Fruit fly (Drosophila melanogaster): ENCODE results near the gene Thor.

Gene Thor

DNA sequence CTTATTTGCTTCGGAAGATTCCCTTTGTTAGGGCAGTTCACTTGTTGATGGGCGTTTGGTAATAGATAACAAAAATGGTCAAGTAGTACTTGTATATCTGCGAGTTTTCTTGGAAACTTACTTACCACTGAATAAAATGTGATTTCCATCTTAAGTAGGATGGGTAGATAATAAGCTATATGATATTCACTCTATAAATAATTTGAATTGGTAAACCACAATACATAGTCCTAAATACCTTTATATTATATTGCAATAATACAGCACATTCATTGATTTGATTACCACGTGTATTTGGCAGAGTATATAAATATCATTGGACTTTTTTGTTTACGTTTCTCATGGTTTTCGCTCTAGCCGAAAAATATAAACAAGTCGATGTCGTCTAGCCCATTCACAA lies 2.3 kb upstream of the Thor start (continued):
- peak; percentile 50 for TF ChIP-seq nau (GFP tag; optimal IDR thresholded peaks at IDR 0.05)
- TF ChIP-seq CG3281 (GFP tag; optimal IDR thresholded peaks at IDR 0.05): peak; percentile 65
- peak; percentile 18 for TF ChIP-seq sd (tag; optimal IDR thresholded peaks at IDR 0.05)
- TF ChIP-seq pan (optimal IDR thresholded peaks at IDR 0.05): no peak
- peak in 1 of 2 experiments; percentile 72 for TF ChIP-seq pan (GFP tag; optimal IDR thresholded peaks at IDR 0.05 in 1 of 2, IDR thresholded peaks at IDR 0.05 in 1 of 2)
- TF ChIP-seq CG10543 (GFP tag; optimal IDR thresholded peaks at IDR 0.05): peak; percentile 21
- no peak for TF ChIP-seq CG16813 (GFP tag; IDR thresholded peaks at IDR 0.05; ENCODE audit: partially characterized antibody)
- TF ChIP-seq CG16779 (GFP tag; IDR thresholded peaks at IDR 0.05): no peak
- TF ChIP-seq HLH54F (GFP tag; optimal IDR thresholded peaks at IDR 0.05): peak; percentile 53
- peak; percentile 10 for TF ChIP-seq CG9609 (GFP tag; optimal IDR thresholded peaks at IDR 0.05)
- TF ChIP-seq CG4360 (GFP tag; IDR thresholded peaks at IDR 0.05): no peak
- TF ChIP-seq tll (GFP tag; optimal IDR thresholded peaks at IDR 0.05): no peak
- peak; percentile 62 for TF ChIP-seq CG10209 (GFP tag; optimal IDR thresholded peaks at IDR 0.05)
- peak; percentile 10 for TF ChIP-seq CG4617 (GFP tag; optimal IDR thresholded peaks at IDR 0.05; ENCODE audit: borderline replicate concordance)
- no peak for TF ChIP-seq Dll (GFP tag; IDR thresholded peaks at IDR 0.05; ENCODE audit: partially characterized antibody)
- TF ChIP-seq CG34224 (GFP tag; IDR thresholded peaks at IDR 0.05; ENCODE audit: partially characterized antibody): no peak
- peak; percentile 70 for TF ChIP-seq nmo (GFP tag; optimal IDR thresholded peaks at IDR 0.05)
- TF ChIP-seq CG13775 (GFP tag; optimal IDR thresholded peaks at IDR 0.05): peak; percentile 26
- TF ChIP-seq CG4730 (GFP tag; IDR thresholded peaks at IDR 0.05): peak; percentile 35; the same call in 1 of the 2 replicates
- TF ChIP-seq Doc3 (GFP tag; IDR thresholded peaks at IDR 0.05; ENCODE audit: partially characterized antibody): no peak
- TF ChIP-seq grn (GFP tag; optimal IDR thresholded peaks at IDR 0.05): no peak
- 0 out of 2 replicates have a peak, but pooled peaks have one; percentile 37 for TF ChIP-seq ttk (GFP tag; IDR thresholded peaks at IDR 0.05)
- no peak for TF ChIP-seq kni (GFP tag; optimal IDR thresholded peaks at IDR 0.05)
- no peak for TF ChIP-seq YL-1 (GFP tag; optimal IDR thresholded peaks at IDR 0.05)
- peak; percentile 68 for TF ChIP-seq CG17385 (GFP tag; optimal IDR thresholded peaks at IDR 0.05)
- TF ChIP-seq CG10654 (GFP tag; optimal IDR thresholded peaks at IDR 0.05): peak; percentile 26
- TF ChIP-seq CG10366 (GFP tag; IDR thresholded peaks at IDR 0.05): no peak
- TF ChIP-seq CG5245 (GFP tag; optimal IDR thresholded peaks at IDR 0.05): no peak
- no peak for TF ChIP-seq CG34376 (GFP tag; optimal IDR thresholded peaks at IDR 0.05)
- no peak for TF ChIP-seq CG7745 (tag; optimal IDR thresholded peaks at IDR 0.05)
- no peak for TF ChIP-seq knrl (GFP tag; IDR thresholded peaks at IDR 0.05; ENCODE audit: partially characterized antibody)
- no peak for TF ChIP-seq gce (GFP tag; IDR thresholded peaks at IDR 0.05)
- no peak for TF ChIP-seq CG33557 (GFP tag; optimal IDR thresholded peaks at IDR 0.05)
- no peak for TF ChIP-seq sr (GFP tag; IDR thresholded peaks at IDR 0.05)
- TF ChIP-seq Meics (GFP tag; optimal IDR thresholded peaks at IDR 0.05): peak; percentile 83
- no peak for TF ChIP-seq h (optimal IDR thresholded peaks at IDR 0.05)
- peak; percentile 57 for TF ChIP-seq Abd-B (GFP tag; optimal IDR thresholded peaks at IDR 0.05)
- TF ChIP-seq CG2678 (tag; optimal IDR thresholded peaks at IDR 0.05): peak; percentile 84
- peak; percentile 62 for TF ChIP-seq CG12104 (GFP tag; optimal IDR thresholded peaks at IDR 0.05)
- TF ChIP-seq gcm2 (GFP tag; optimal IDR thresholded peaks at IDR 0.05): no peak
- no peak for TF ChIP-seq CG6254 (GFP tag; optimal IDR thresholded peaks at IDR 0.05)
- peak; percentile 73 for TF ChIP-seq grau (tag; optimal IDR thresholded peaks at IDR 0.05)
- TF ChIP-seq CG17568 (GFP tag; optimal IDR thresholded peaks at IDR 0.05): peak; percentile 66
- TF ChIP-seq trh (GFP tag; optimal IDR thresholded peaks at IDR 0.05): no peak
- TF ChIP-seq onecut (GFP tag; IDR thresholded peaks at IDR 0.05): peak; percentile 20; the same call in 1 of the 2 replicates
- TF ChIP-seq esg (GFP tag; conservative IDR thresholded peaks at IDR 0.05): peak; percentile 59
- no peak for TF ChIP-seq CG7271 (tag; optimal IDR thresholded peaks at IDR 0.05)
- no peak for TF ChIP-seq CG4328 (GFP tag; optimal IDR thresholded peaks at IDR 0.05)
- TF ChIP-seq ssp (GFP tag; IDR thresholded peaks at IDR 0.05): 0 out of 2 replicates have a peak, but pooled peaks have one; percentile 25
- no peak for TF ChIP-seq lbe (GFP tag; optimal IDR thresholded peaks at IDR 0.05)
